Worm (Caenorhabditis elegans): ENCODE results near the gene nhr-211.

- TF ChIP-seq nhr-12 (tag; optimal IDR thresholded peaks at IDR 0.05) (no peak), elt-1 (tag; optimal IDR thresholded peaks at IDR 0.05) (no peak)
Observed at ce11 chrV:483289-483795, 3.4 kb upstream of the nhr-211 start, which contains the start of gene nhr-130.

Measured in whole organism, L2 larva.